Fruit fly (Drosophila melanogaster) whole organism, embryonic: ENCODE results near the gene CG8460.

Experiments used
- CG42726 ChIP-seq: fragments of 200-800 bp; sonication (Bioruptor generic); IDR thresholded peaks from 2 replicates; pipeline ENCODE4 v1.3.6; 2022; ENCODE audit warnings: missing biosample characterization, missing genetic modification characterization; ENCODE audit not compliant: partially characterized antibody
- CG9215 ChIP-seq: fragments of 200-800 bp; sonication (Bioruptor generic); IDR thresholded peaks from 2 replicates; pipeline ENCODE4 v1.3.6; 2022; ENCODE audit warnings: missing biosample characterization, missing genetic modification characterization
- HLH3B ChIP-seq: fragments of 200-800 bp; sonication (Bioruptor generic); IDR thresholded peaks from 2 replicates; pipeline ENCODE4 v1.3.6; 2022; ENCODE audit warnings: missing biosample characterization, missing genetic modification characterization
- org-1 ChIP-seq: fragments of 200-800 bp; sonication (Bioruptor generic); optimal IDR thresholded peaks from 2 replicates; lab custom pipeline; 2017; ENCODE audit warnings: missing biosample characterization, missing genetic modification characterization

- TF ChIP-seq CG42726, result no peak
- TF ChIP-seq HLH3B (GFP tag; lab: Robert Waterston, UW), result peak; percentile 90
- peak; percentile 89 for TF ChIP-seq CG9215 (GFP tag; lab: Robert Waterston, UW)
- peak; percentile 86 for TF ChIP-seq org-1 (GFP tag; lab: Kevin White, UChicago)
Observed at dm6 chr2L:8159498-8159897, 37.5 kb upstream of the CG8460 start, which contains the start of the genes PAPLA1 and Rbsn-5.
